Worm (Caenorhabditis elegans): ENCODE data around the gene ctsa-4.1.

The ctsa-4.1 gene

ce11 chrII:6348360-6348759, 18.4 kb upstream of the ctsa-4.1 start (continued):
- TF ChIP-seq lin-39 (tag; optimal IDR thresholded peaks at IDR 0.05) (peak; percentile 53), C04F5.9 (tag; optimal IDR thresholded peaks at IDR 0.05) (peak; percentile 2), pax-3 (tag; optimal IDR thresholded peaks at IDR 0.05) (peak; percentile 41), grh-1 (GFP tag; IDR thresholded peaks at IDR 0.05) (peak; percentile 79), blmp-1 (tag; optimal IDR thresholded peaks at IDR 0.05) (peak; percentile 92), ets-5 (GFP tag; IDR thresholded peaks at IDR 0.05) (no peak), unc-30 (tag; optimal IDR thresholded peaks at IDR 0.05) (no peak), C34B4.2 (tag; optimal IDR thresholded peaks at IDR 0.05) (no peak), elt-2 (tag; optimal IDR thresholded peaks at IDR 0.05) (peak; percentile 79), swsn-7 (tag; optimal IDR thresholded peaks at IDR 0.05) (peak; percentile 94), nhr-20 (tag; optimal IDR thresholded peaks at IDR 0.05) (peak; percentile 97), F16B12.6 (tag; optimal IDR thresholded peaks at IDR 0.05) (no peak), aly-2 (tag; optimal IDR thresholded peaks at IDR 0.05) (no peak), unc-86 (tag; optimal IDR thresholded peaks at IDR 0.05) (peak; percentile 91), zag-1 (tag; optimal IDR thresholded peaks at IDR 0.05) (no peak), nhr-28 (tag; optimal IDR thresholded peaks at IDR 0.05) (no peak), ceh-63 (GFP tag; optimal IDR thresholded peaks at IDR 0.05) (no peak), mep-1 (tag; optimal IDR thresholded peaks at IDR 0.05) (peak; percentile 95), sox-4 (tag; optimal IDR thresholded peaks at IDR 0.05) (peak; percentile 69), tbx-2 (tag; optimal IDR thresholded peaks at IDR 0.05) (peak; percentile 94), zip-4 (GFP tag; optimal IDR thresholded peaks at IDR 0.05) (peak; percentile 66), lin-14 (GFP tag; optimal IDR thresholded peaks at IDR 0.05) (peak; percentile 96), efl-3 (GFP tag; optimal IDR thresholded peaks at IDR 0.05) (no peak), mab-9 (GFP tag; IDR thresholded peaks at IDR 0.05) (peak; percentile 70), snpc-4 (tag; optimal IDR thresholded peaks at IDR 0.05) (peak; percentile 60), hlh-17 (GFP tag; optimal IDR thresholded peaks at IDR 0.05; ENCODE audit: borderline replicate concordance) (no peak), nhr-47 (tag; optimal IDR thresholded peaks at IDR 0.05) (peak; percentile 94), nhr-76 (tag; optimal IDR thresholded peaks at IDR 0.05) (no peak), nhr-19 (GFP tag; conservative IDR thresholded peaks at IDR 0.05) (peak; percentile 87), alr-1 (tag; optimal IDR thresholded peaks at IDR 0.05; ENCODE audit: borderline replicate concordance) (no peak), elt-3 (tag; optimal IDR thresholded peaks at IDR 0.05) (peak in 5 of 6 experiments; percentile 19 to 93 (median 59)), dpl-1 (GFP tag; optimal IDR thresholded peaks at IDR 0.05) (peak; percentile 58 to 76 (median 66)), fkh-10 (GFP tag; optimal IDR thresholded peaks at IDR 0.05) (peak; percentile 35), nhr-90 (tag; optimal IDR thresholded peaks at IDR 0.05; ENCODE audit: poor library complexity) (peak; percentile 93), xbp-1 (tag; optimal IDR thresholded peaks at IDR 0.05) (peak; percentile 90), nhr-237 (tag; optimal IDR thresholded peaks at IDR 0.05) (peak; percentile 86)

ce11 chrII:6349968-6350367, 16.8 kb upstream of the ctsa-4.1 start:
- TF ChIP-seq pax-3 (tag; optimal IDR thresholded peaks at IDR 0.05) (no peak), efl-1 (optimal IDR thresholded peaks at IDR 0.05) (no peak), efl-1 (GFP tag; optimal IDR thresholded peaks at IDR 0.05 in 1 of 2) (peak in 1 of 2 experiments; percentile 91)

DNA sequence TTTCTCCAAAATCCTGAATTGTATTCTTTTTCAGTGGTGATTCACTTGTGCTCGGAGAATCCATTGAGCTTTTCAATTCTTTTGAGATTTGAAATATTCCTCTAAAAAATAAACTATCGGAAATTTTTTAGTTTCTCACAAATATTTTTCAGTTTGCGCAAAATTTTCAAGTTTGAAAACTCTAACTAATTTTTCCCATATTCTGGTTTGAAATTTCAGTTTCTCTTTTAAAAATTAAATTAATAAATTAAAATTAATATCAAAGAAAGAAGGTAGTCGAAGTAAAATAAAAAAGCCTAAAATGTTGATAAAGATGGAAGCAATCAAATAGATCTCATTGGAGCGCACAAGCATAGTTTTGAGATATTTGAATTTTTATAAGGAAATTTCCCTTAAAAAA, 14.9 kb upstream of the ctsa-4.1 start, which contains the start of gene C32D5.10:
TSS of gene C32D5.10 (minus strand) at position 101 of the 400 bp plus-strand sequence.
- TF ChIP-seq lsy-2 (tag; optimal IDR thresholded peaks at IDR 0.05) (no peak), efl-3 (GFP tag; optimal IDR thresholded peaks at IDR 0.05) (no peak), pax-3 (tag; optimal IDR thresholded peaks at IDR 0.05) (no peak), snpc-4 (tag; optimal IDR thresholded peaks at IDR 0.05) (no peak), unc-62 (GFP tag; optimal IDR thresholded peaks at IDR 0.05) (no peak), dpl-1 (GFP tag; optimal IDR thresholded peaks at IDR 0.05) (no peak), blmp-1 (tag; optimal IDR thresholded peaks at IDR 0.05) (no peak), ama-1 (optimal IDR thresholded peaks at IDR 0.05) (no peak), aha-1 (tag; optimal IDR thresholded peaks at IDR 0.05) (no peak), elt-2 (tag; optimal IDR thresholded peaks at IDR 0.05) (no peak), C04F5.9 (tag; optimal IDR thresholded peaks at IDR 0.05) (no peak), mef-2 (tag; optimal IDR thresholded peaks at IDR 0.05) (no peak), unc-30 (tag; optimal IDR thresholded peaks at IDR 0.05) (no peak), C34B4.2 (tag; optimal IDR thresholded peaks at IDR 0.05) (no peak), sup-37 (GFP tag; optimal IDR thresholded peaks at IDR 0.05) (no peak), Y116A8C.19 (tag; optimal IDR thresholded peaks at IDR 0.05; ENCODE audit: borderline replicate concordance) (no peak), xbp-1 (tag; optimal IDR thresholded peaks at IDR 0.05) (no peak), fkh-8 (tag; optimal IDR thresholded peaks at IDR 0.05) (no peak)
